Fruit fly (Drosophila melanogaster): ENCODE data around the gene CG4511.

Gene CG4511

dm6 chr3R:10884031-10884677 is 29.9 kb downstream of the CG4511 start (continued):
- TF ChIP-seq CG14860 (GFP tag; IDR thresholded peaks at IDR 0.05; ENCODE audit: partially characterized antibody) (no peak), ara (GFP tag; IDR thresholded peaks at IDR 0.05) (peak; percentile 59; the same call in 1 of the 2 replicates), Xbp1 (GFP tag; optimal IDR thresholded peaks at IDR 0.05) (peak; percentile 50), crp (GFP tag; optimal IDR thresholded peaks at IDR 0.05) (no peak), CG3838 (GFP tag; optimal IDR thresholded peaks at IDR 0.05) (no peak), GATAe (GFP tag; conservative IDR thresholded peaks at IDR 0.05) (peak; percentile 12; the same call in 1 of the 2 replicates), gce (GFP tag; IDR thresholded peaks at IDR 0.05) (peak; percentile 65; the same call in 1 of the 3 replicates), pzg (GFP tag; optimal IDR thresholded peaks at IDR 0.05) (no peak), CG18262 (tag; optimal IDR thresholded peaks at IDR 0.05) (peak; percentile 64), CG10462 (GFP tag; optimal IDR thresholded peaks at IDR 0.05) (no peak), nerfin-1 (tag; optimal IDR thresholded peaks at IDR 0.05) (peak; percentile 54), Usf (GFP tag; optimal IDR thresholded peaks at IDR 0.05) (no peak), wor (GFP tag; IDR thresholded peaks at IDR 0.05) (no peak), chm (GFP tag; IDR thresholded peaks at IDR 0.05) (peak; percentile 53; the same call in 1 of the 2 replicates), Fer2 (tag; optimal IDR thresholded peaks at IDR 0.05) (peak; percentile 46), CG18619 (GFP tag; optimal IDR thresholded peaks at IDR 0.05) (peak; percentile 49), btn (GFP tag; optimal IDR thresholded peaks at IDR 0.05) (no peak), Taf1 (GFP tag; IDR thresholded peaks at IDR 0.05) (peak; percentile 69), Ravus (GFP tag; IDR thresholded peaks at IDR 0.05) (peak; percentile 57), CG4424 (GFP tag; optimal IDR thresholded peaks at IDR 0.05) (peak; percentile 69), gfzf (GFP tag; optimal IDR thresholded peaks at IDR 0.05) (no peak), CG1602 (GFP tag; optimal IDR thresholded peaks at IDR 0.05) (peak; percentile 19), org-1 (GFP tag; optimal IDR thresholded peaks at IDR 0.05) (peak; percentile 14), CG1647 (GFP tag; optimal IDR thresholded peaks at IDR 0.05) (peak; percentile 23), CG15514 (GFP tag; optimal IDR thresholded peaks at IDR 0.05) (peak; percentile 66), Nf-YC (tag; optimal IDR thresholded peaks at IDR 0.05) (peak; percentile 49), fd102C (GFP tag; optimal IDR thresholded peaks at IDR 0.05) (no peak), NC2α (GFP tag; optimal IDR thresholded peaks at IDR 0.05) (no peak), sima (GFP tag; optimal IDR thresholded peaks at IDR 0.05) (no peak), jumu (GFP tag; optimal IDR thresholded peaks at IDR 0.05) (no peak), klu (GFP tag; IDR thresholded peaks at IDR 0.05) (peak; percentile 54), trh (GFP tag; optimal IDR thresholded peaks at IDR 0.05) (no peak), CG2712 (tag; optimal IDR thresholded peaks at IDR 0.05) (peak; percentile 78), vfl (GFP tag; optimal IDR thresholded peaks at IDR 0.05) (no peak), NC2β (GFP tag; optimal IDR thresholded peaks at IDR 0.05) (no peak), grn (GFP tag; optimal IDR thresholded peaks at IDR 0.05) (no peak), Doc2 (GFP tag; IDR thresholded peaks at IDR 0.05) (peak; percentile 46), dysf (GFP tag; IDR thresholded peaks at IDR 0.05) (peak; percentile 90), CG14667 (GFP tag; IDR thresholded peaks at IDR 0.05) (peak; percentile 65), CrebB (tag; optimal IDR thresholded peaks at IDR 0.05) (peak; percentile 52), HmgZ (tag; optimal IDR thresholded peaks at IDR 0.05) (peak; percentile 58), sqz (GFP tag; optimal IDR thresholded peaks at IDR 0.05) (peak; percentile 22), tap (tag; optimal IDR thresholded peaks at IDR 0.05) (peak; percentile 76), Six4 (GFP tag; optimal IDR thresholded peaks at IDR 0.05) (peak; percentile 2), CG5180 (GFP tag; optimal IDR thresholded peaks at IDR 0.05) (peak; percentile 74), aop (GFP tag; IDR thresholded peaks at IDR 0.05) (no peak), CG7357 (GFP tag; IDR thresholded peaks at IDR 0.05) (peak; percentile 61), CG6683 (GFP tag; optimal IDR thresholded peaks at IDR 0.05) (peak; percentile 44), vnd (GFP tag; IDR thresholded peaks at IDR 0.05; ENCODE audit: partially characterized antibody) (no peak), CG33213 (GFP tag; optimal IDR thresholded peaks at IDR 0.05) (peak; percentile 22)

All from whole organism, embryonic.